Worm (Caenorhabditis elegans) whole organism, L3 larva: Measurements from ENCODE around the gene W09G10.9.
"Not testable (repeated sequence)": the region's sequence is repeated elsewhere in the genome, so short reads cannot be mapped to it uniquely, and the experiment has no call there.

Experiments
- R02D3.7 ChIP-seq: fragments of 150-350 bp; optimal IDR thresholded peaks from 2 replicates; lab custom pipeline; 2014; ENCODE audit warnings: missing biosample characterization, missing genetic modification characterization
- aly-2 ChIP-seq: fragments of 150-350 bp; optimal IDR thresholded peaks from 2 replicates; lab custom pipeline; 2014; ENCODE audit warnings: missing biosample characterization, missing genetic modification characterization
- ama-1 ChIP-seq: fragments of 150-350 bp; optimal IDR thresholded peaks from 2 replicates; lab custom pipeline; 2018
- ceh-16 ChIP-seq: sonication (generic microtip); optimal IDR thresholded peaks from 2 replicates; lab custom pipeline; 2017; ENCODE audit warnings: missing biosample characterization, missing genetic modification characterization
- ceh-28 ChIP-seq: fragments of 150-350 bp; optimal IDR thresholded peaks from 2 replicates; lab custom pipeline; 2014; ENCODE audit warnings: missing biosample characterization, missing genetic modification reagents, missing genetic modification characterization
- ceh-82 ChIP-seq: fragments of 150-350 bp; optimal IDR thresholded peaks from 2 replicates; lab custom pipeline; 2014; ENCODE audit warnings: missing biosample characterization, missing genetic modification characterization
- ceh-9 ChIP-seq: sonication (generic microtip); optimal IDR thresholded peaks from 2 replicates; lab custom pipeline; 2018; ENCODE audit warnings: missing biosample characterization, missing genetic modification characterization
- daf-12 ChIP-seq: fragments of 150-350 bp; optimal IDR thresholded peaks from 2 replicates; lab custom pipeline; 2014; ENCODE audit warnings: missing biosample characterization, missing genetic modification reagents, missing genetic modification characterization
- egl-27 ChIP-seq: sonication (generic microtip); optimal IDR thresholded peaks from 4 replicates; lab custom pipeline; 2017; ENCODE audit warnings: missing biosample characterization, missing genetic modification reagents, missing genetic modification characterization
- egl-5 ChIP-seq: fragments of 150-350 bp; optimal IDR thresholded peaks from 2 replicates; lab custom pipeline; 2017; ENCODE audit warnings: missing biosample characterization, missing genetic modification reagents, missing genetic modification characterization, inconsistent platforms
- elt-1 ChIP-seq: fragments of 150-350 bp; optimal IDR thresholded peaks from 2 replicates; lab custom pipeline; 2014; ENCODE audit warnings: missing biosample characterization, missing genetic modification characterization
- elt-2 ChIP-seq: sonication (generic microtip); optimal IDR thresholded peaks from 2 replicates; lab custom pipeline; 2016; ENCODE audit warnings: missing genetic modification reagents, mild to moderate bottlenecking, missing genetic modification characterization, missing compliant biosample characterization
- elt-3 ChIP-seq, 3 experiments: fragments of 150-350 bp in 1 of 3; sonication (generic microtip) in 2 of 3; optimal IDR thresholded peaks; 2 replicates in 2 of 3; 4 replicates in 1 of 3; lab custom pipeline; 2014 to 2017; ENCODE audit warnings: missing biosample characterization in 3 of 3, missing genetic modification characterization in 3 of 3
- eor-1 ChIP-seq, 2 experiments: fragments of 150-350 bp; optimal IDR thresholded peaks; 2 replicates each; lab custom pipeline; 2014 to 2018; ENCODE audit warnings: missing biosample characterization in 2 of 2, missing genetic modification characterization in 2 of 2
- fkh-10 ChIP-seq: sonication (generic microtip); optimal IDR thresholded peaks from 2 replicates; lab custom pipeline; 2017; ENCODE audit warnings: missing biosample characterization, missing genetic modification reagents, missing genetic modification characterization
- fkh-2 ChIP-seq: fragments of 150-350 bp; optimal IDR thresholded peaks from 2 replicates; lab custom pipeline; 2014; ENCODE audit warnings: missing biosample characterization, missing genetic modification reagents, missing genetic modification characterization
- fos-1 ChIP-seq: fragments of 150-350 bp; optimal IDR thresholded peaks from 2 replicates; lab custom pipeline; 2014; ENCODE audit warnings: missing biosample characterization, missing genetic modification characterization
- hmg-11 ChIP-seq: sonication (generic microtip); optimal IDR thresholded peaks from 2 replicates; lab custom pipeline; 2016; ENCODE audit warnings: missing genetic modification characterization, missing compliant biosample characterization
- jun-1 ChIP-seq: fragments of 150-350 bp; optimal IDR thresholded peaks from 2 replicates; lab custom pipeline; 2014; ENCODE audit warnings: missing biosample characterization, missing genetic modification reagents, missing genetic modification characterization
- lin-15B ChIP-seq: fragments of 150-350 bp; optimal IDR thresholded peaks from 2 replicates; lab custom pipeline; 2014; ENCODE audit warnings: missing biosample characterization, missing genetic modification characterization
- lin-39 ChIP-seq: fragments of 150-350 bp; optimal IDR thresholded peaks from 2 replicates; lab custom pipeline; 2018; ENCODE audit warnings: missing biosample characterization, missing genetic modification reagents, missing genetic modification characterization
- mdl-1 ChIP-seq: fragments of 150-350 bp; optimal IDR thresholded peaks from 2 replicates; lab custom pipeline; 2014; ENCODE audit warnings: missing biosample characterization, missing genetic modification characterization
- mml-1 ChIP-seq: fragments of 150-350 bp; sonication (generic microtip); optimal IDR thresholded peaks from 3 replicates; lab custom pipeline; 2014; ENCODE audit warnings: missing biosample characterization, missing genetic modification characterization
- nfya-1 ChIP-seq: sonication (generic microtip); optimal IDR thresholded peaks from 2 replicates; lab custom pipeline; 2017; ENCODE audit warnings: missing genetic modification characterization, mild to moderate bottlenecking, missing compliant biosample characterization, antibody characterized with exemption, moderate library complexity; ENCODE audit not compliant: insufficient read depth
- nhr-11 ChIP-seq: fragments of 150-350 bp; optimal IDR thresholded peaks from 2 replicates; lab custom pipeline; 2014; ENCODE audit warnings: missing biosample characterization, missing genetic modification characterization
- nhr-23 ChIP-seq: fragments of 150-350 bp; optimal IDR thresholded peaks from 2 replicates; lab custom pipeline; 2014; ENCODE audit warnings: missing biosample characterization, missing genetic modification reagents, missing genetic modification characterization
- nhr-237 ChIP-seq: fragments of 150-350 bp; optimal IDR thresholded peaks from 2 replicates; lab custom pipeline; 2014; ENCODE audit warnings: missing biosample characterization, missing genetic modification characterization
- nhr-28 ChIP-seq: fragments of 150-350 bp; optimal IDR thresholded peaks from 2 replicates; lab custom pipeline; 2014; ENCODE audit warnings: missing biosample characterization, missing genetic modification characterization
- nhr-43 ChIP-seq: sonication (generic microtip); optimal IDR thresholded peaks from 2 replicates; lab custom pipeline; 2016; ENCODE audit warnings: mild to moderate bottlenecking, missing genetic modification characterization, missing compliant biosample characterization; ENCODE audit not compliant: poor library complexity, severe bottlenecking
- nhr-67 ChIP-seq: fragments of 150-350 bp; optimal IDR thresholded peaks from 2 replicates; lab custom pipeline; 2014; ENCODE audit warnings: missing biosample characterization, missing genetic modification characterization
- pha-4 ChIP-seq: fragments of 150-350 bp; optimal IDR thresholded peaks from 2 replicates; lab custom pipeline; 2014; ENCODE audit warnings: missing biosample characterization, missing genetic modification reagents, missing genetic modification characterization
- pqm-1 ChIP-seq: fragments of 150-350 bp; optimal IDR thresholded peaks from 2 replicates; lab custom pipeline; 2017; ENCODE audit warnings: missing biosample characterization, missing genetic modification characterization, inconsistent platforms
- skn-1 ChIP-seq: fragments of 150-350 bp; optimal IDR thresholded peaks from 2 replicates; lab custom pipeline; 2014; ENCODE audit warnings: missing biosample characterization, missing genetic modification characterization
- snpc-4 ChIP-seq: fragments of 150-350 bp; optimal IDR thresholded peaks from 2 replicates; lab custom pipeline; 2014; ENCODE audit warnings: missing biosample characterization, missing genetic modification characterization
- tbx-2 ChIP-seq: sonication (generic microtip); optimal IDR thresholded peaks from 2 replicates; lab custom pipeline; 2016; ENCODE audit warnings: mild to moderate bottlenecking, missing genetic modification characterization, missing compliant biosample characterization
- unc-62 ChIP-seq: fragments of 150-350 bp; sonication (generic microtip); optimal IDR thresholded peaks from 4 replicates; lab custom pipeline; 2014; ENCODE audit warnings: missing biosample characterization, missing genetic modification reagents, missing genetic modification characterization
- zag-1 ChIP-seq: fragments of 150-350 bp; optimal IDR thresholded peaks from 2 replicates; lab custom pipeline; 2014; ENCODE audit warnings: missing biosample characterization, missing genetic modification characterization
- ztf-11 ChIP-seq: fragments of 150-350 bp; optimal IDR thresholded peaks from 2 replicates; lab custom pipeline; 2014; ENCODE audit warnings: missing biosample characterization, missing genetic modification characterization
- ztf-4 ChIP-seq: fragments of 150-350 bp; optimal IDR thresholded peaks from 2 replicates; lab custom pipeline; 2014; ENCODE audit warnings: missing biosample characterization, missing genetic modification characterization

Gene W09G10.9

ce11 chrII:3490797-3491196, 30.8 kb upstream of the W09G10.9 start, which contains the start of gene fbxb-112:
Gene fbxb-112 (plus strand): TSS chrII:3491097.
- TF ChIP-seq ceh-82 (tag; lab: Kevin White, UChicago); fos-1; lin-15B (tag; lab: Kevin White, UChicago): not testable (repeated sequence)

- TF ChIP-seq nhr-23 (tag; lab: Kevin White, UChicago) (no peak), R02D3.7 (no peak), snpc-4 (tag; lab: Kevin White, UChicago) (no peak), ceh-82 (tag; lab: Kevin White, UChicago) (no peak), egl-5 (tag; lab: Kevin White, UChicago) (no peak), aly-2 (no peak), ztf-4 (no peak), eor-1 (tag; optimal IDR thresholded peaks at IDR 0.05; lab: Kevin White, UChicago) (no peak)
Observed at ce11 chrII:3499386-3499785, 22.2 kb upstream of the W09G10.9 start, which contains the start of gene Y49F6B.9. Gene Y49F6B.9 (minus strand): TSS chrII:3499387.

DNA sequence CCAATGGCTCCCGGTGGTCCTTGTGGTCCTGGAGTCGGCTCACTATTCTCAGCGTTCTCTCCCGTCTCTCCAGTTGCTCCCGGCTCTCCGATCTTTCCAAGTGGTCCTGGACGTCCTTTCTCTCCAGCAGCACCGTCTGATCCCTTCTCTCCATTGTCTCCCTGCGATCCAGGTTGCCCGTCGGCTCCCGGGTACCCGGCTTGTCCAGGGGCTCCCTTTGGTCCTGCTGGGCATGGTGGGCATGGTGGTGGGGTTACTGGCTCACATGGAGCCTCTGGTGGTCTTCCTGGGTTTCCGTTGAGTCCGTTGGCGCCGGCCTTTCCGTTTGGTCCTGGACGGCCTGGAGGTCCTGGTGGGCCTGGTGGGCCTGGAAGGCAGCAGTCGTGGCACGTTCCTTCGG, 21.2 kb upstream of the W09G10.9 start:
- TF ChIP-seq zag-1 (tag; lab: Kevin White, UChicago), result no peak
- no peak for TF ChIP-seq ceh-28 (tag; lab: Kevin White, UChicago)
- TF ChIP-seq nhr-11 (tag; lab: Kevin White, UChicago), result no peak

- no peak for TF ChIP-seq egl-27 (tag; lab: Kevin White, UChicago)
- no peak for TF ChIP-seq jun-1
- TF ChIP-seq ztf-11, result no peak
- TF ChIP-seq hmg-11, result no peak
- no peak for TF ChIP-seq elt-2 (tag; lab: Kevin White, UChicago)
- no peak for TF ChIP-seq zag-1 (tag; lab: Kevin White, UChicago)
- no peak for TF ChIP-seq aly-2
- no peak for TF ChIP-seq mdl-1 (tag; lab: Kevin White, UChicago)
- no peak for TF ChIP-seq egl-5 (tag; lab: Kevin White, UChicago)
- TF ChIP-seq nhr-43 (tag; lab: Kevin White, UChicago), result no peak
- no peak for TF ChIP-seq pqm-1
- TF ChIP-seq ceh-16 (tag; lab: Kevin White, UChicago), result no peak
- no peak for TF ChIP-seq fkh-2 (tag; lab: Kevin White, UChicago)
- TF ChIP-seq ama-1 (lab: Kevin White, UChicago), result no peak
- TF ChIP-seq eor-1 (tag; optimal IDR thresholded peaks at IDR 0.05; lab: Kevin White, UChicago), result no peak
- TF ChIP-seq tbx-2 (tag; lab: Kevin White, UChicago), result no peak
- TF ChIP-seq ceh-9 (tag; lab: Kevin White, UChicago), result no peak
- TF ChIP-seq nhr-28 (tag; lab: Kevin White, UChicago), result no peak
- no peak for TF ChIP-seq R02D3.7
Observed at ce11 chrII:3502011-3502410, 19.6 kb upstream of the W09G10.9 start.

DNA sequence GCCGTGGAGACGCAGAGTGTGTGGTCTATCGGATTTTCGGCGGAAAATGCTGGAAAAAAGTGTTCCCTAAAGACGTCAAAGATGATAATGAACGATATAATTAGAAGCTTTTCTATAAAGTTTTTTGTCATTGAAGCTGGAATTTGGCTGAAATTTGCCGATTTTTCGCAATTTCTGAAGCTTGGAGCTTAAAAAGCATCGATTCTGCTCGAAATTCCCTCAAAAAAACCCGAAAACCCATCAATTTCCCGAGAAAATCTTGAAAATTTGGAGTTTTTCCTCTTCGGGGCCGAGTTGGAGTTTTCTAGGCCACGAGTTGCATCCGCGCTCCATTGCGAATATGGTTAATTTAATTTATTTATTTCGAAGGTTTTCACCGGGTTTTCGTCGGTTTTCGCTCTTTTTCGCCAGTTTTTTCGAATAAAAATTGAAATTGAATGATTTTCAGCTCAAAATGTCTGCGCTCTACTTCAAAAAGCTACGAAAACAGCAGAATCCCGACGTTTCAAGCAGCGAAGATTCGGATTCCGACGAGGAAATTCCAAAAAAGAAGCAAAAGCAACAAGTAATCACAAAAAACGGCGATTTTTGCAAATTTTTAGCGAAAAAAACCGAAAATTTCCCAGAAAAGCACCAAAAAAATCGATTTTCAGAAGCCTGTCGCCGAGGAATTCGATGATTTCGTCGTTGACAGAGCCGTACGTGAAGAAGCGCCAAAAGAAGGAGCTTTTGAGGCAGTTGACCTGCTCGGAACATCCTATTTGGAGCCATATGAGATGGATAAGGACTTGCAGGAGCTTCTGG, 18.9 kb upstream of the W09G10.9 start, which contains the start of the genes col-71 and Y49F6B.2:
TSS of gene col-71 (minus strand) at position 51 of the 804 bp plus-strand sequence.
TSS of gene Y49F6B.2 (plus strand) at position 449 of the 804 bp plus-strand sequence.
- TF ChIP-seq lin-39 (tag; lab: Kevin White, UChicago) (peak; percentile 68), nhr-11 (tag; lab: Kevin White, UChicago) (no peak), egl-27 (tag; lab: Kevin White, UChicago) (no peak), nhr-67 (tag; lab: Kevin White, UChicago) (no peak), eor-1 (tag; optimal IDR thresholded peaks at IDR 0.05; lab: Kevin White, UChicago) (no peak), ceh-16 (tag; lab: Kevin White, UChicago) (no peak), unc-62 (GFP tag; lab: Kevin White, UChicago) (no peak), hmg-11 (peak; percentile 50), elt-2 (tag; lab: Kevin White, UChicago) (peak; percentile 28), nhr-237 (tag; lab: Kevin White, UChicago) (no peak), mdl-1 (tag; lab: Kevin White, UChicago) (no peak), elt-3 (tag; optimal IDR thresholded peaks at IDR 0.05; lab: Kevin White, UChicago) (no peak), skn-1 (tag; lab: Kevin White, UChicago) (peak; percentile 30), zag-1 (tag; lab: Kevin White, UChicago) (no peak), snpc-4 (tag; lab: Kevin White, UChicago) (peak; percentile 73), pha-4 (peak; percentile 75), ceh-28 (tag; lab: Kevin White, UChicago) (peak; percentile 47), pqm-1 (no peak), ceh-82 (tag; lab: Kevin White, UChicago) (no peak), nhr-28 (tag; lab: Kevin White, UChicago) (no peak), nhr-23 (tag; lab: Kevin White, UChicago) (peak; percentile 61), lin-15B (tag; lab: Kevin White, UChicago) (peak; percentile 94), tbx-2 (tag; lab: Kevin White, UChicago) (peak; percentile 21), egl-5 (tag; lab: Kevin White, UChicago) (peak; percentile 63), daf-12 (no peak), elt-1 (tag; lab: Kevin White, UChicago) (no peak), nhr-43 (tag; lab: Kevin White, UChicago) (no peak), fkh-10 (GFP tag; lab: Kevin White, UChicago) (peak; percentile 59), nfya-1 (tag; lab: Kevin White, UChicago) (peak; percentile 67), jun-1 (no peak), R02D3.7 (peak; percentile 29), mml-1 (tag; lab: Kevin White, UChicago) (no peak)
